Fruit fly (Drosophila melanogaster): ENCODE data around the gene Unc-76.

Unc-76 gene

dm6 chrX:2135868-2136787 lies 55.7 kb downstream of the Unc-76 start (continued):
- no peak for TF ChIP-seq CG12744 (GFP tag; optimal IDR thresholded peaks at IDR 0.05)
- no peak for TF ChIP-seq CG15011 (GFP tag; optimal IDR thresholded peaks at IDR 0.05)
- no peak for TF ChIP-seq GATAe (GFP tag; conservative IDR thresholded peaks at IDR 0.05)
- TF ChIP-seq Side (GFP tag; optimal IDR thresholded peaks at IDR 0.05), result no peak
- TF ChIP-seq CG14710 (tag; optimal IDR thresholded peaks at IDR 0.05), result no peak
- TF ChIP-seq Nf-YA (GFP tag; IDR thresholded peaks at IDR 0.05), result no peak
- no peak for TF ChIP-seq CG17829 (tag; optimal IDR thresholded peaks at IDR 0.05)
- no peak for TF ChIP-seq CG3995 (GFP tag; optimal IDR thresholded peaks at IDR 0.05)
- TF ChIP-seq ATbp (GFP tag; optimal IDR thresholded peaks at IDR 0.05), result peak; percentile 34
- no peak for TF ChIP-seq CG10543 (GFP tag; optimal IDR thresholded peaks at IDR 0.05)
- no peak for TF ChIP-seq CG6854 (GFP tag; optimal IDR thresholded peaks at IDR 0.05)
- no peak for TF ChIP-seq CG11085 (GFP tag; IDR thresholded peaks at IDR 0.05)
- TF ChIP-seq HmgZ (tag; optimal IDR thresholded peaks at IDR 0.05), result no peak
- TF ChIP-seq CG17802 (tag; optimal IDR thresholded peaks at IDR 0.05), result peak; percentile 0
- no peak for TF ChIP-seq CG13123 (GFP tag; optimal IDR thresholded peaks at IDR 0.05)
- TF ChIP-seq chinmo (GFP tag; IDR thresholded peaks at IDR 0.05; ENCODE audit: partially characterized antibody), result no peak
- TF ChIP-seq Mad (GFP tag; optimal IDR thresholded peaks at IDR 0.05), result no peak
- no peak for TF ChIP-seq CG12155 (GFP tag; optimal IDR thresholded peaks at IDR 0.05)
- no peak for TF ChIP-seq Nf-YC (tag; optimal IDR thresholded peaks at IDR 0.05)
- TF ChIP-seq BtbVII (GFP tag; optimal IDR thresholded peaks at IDR 0.05), result no peak
- TF ChIP-seq CG2678 (tag; optimal IDR thresholded peaks at IDR 0.05), result peak; percentile 61
- no peak for TF ChIP-seq knrl (GFP tag; IDR thresholded peaks at IDR 0.05; ENCODE audit: partially characterized antibody)
- TF ChIP-seq CG4360 (GFP tag; IDR thresholded peaks at IDR 0.05), result no peak
- TF ChIP-seq CG12391 (tag; optimal IDR thresholded peaks at IDR 0.05), result no peak
- TF ChIP-seq CG6689 (GFP tag; IDR thresholded peaks at IDR 0.05), result peak; percentile 37; the same call in 1 of the 2 replicates
- no peak for TF ChIP-seq gro (GFP tag; optimal IDR thresholded peaks at IDR 0.05)
- TF ChIP-seq Six4 (GFP tag; optimal IDR thresholded peaks at IDR 0.05), result no peak
- no peak for TF ChIP-seq hb (GFP tag; IDR thresholded peaks at IDR 0.05; ENCODE audit: partially characterized antibody)
- no peak; the same call in 2 of the 3 replicates for TF ChIP-seq CG34422 (GFP tag; IDR thresholded peaks at IDR 0.05)
- TF ChIP-seq CG18764 (GFP tag; optimal IDR thresholded peaks at IDR 0.05), result no peak
- TF ChIP-seq ap (GFP tag; IDR thresholded peaks at IDR 0.05), result no peak
- TF ChIP-seq Med (GFP tag), result peak; percentile 53
- no peak; the same call in 1 of the 2 replicates for TF ChIP-seq stc (GFP tag; IDR thresholded peaks at IDR 0.05)
- TF ChIP-seq odd (GFP tag; optimal IDR thresholded peaks at IDR 0.05), result no peak
- TF ChIP-seq mam (GFP tag; optimal IDR thresholded peaks at IDR 0.05), result peak; percentile 30
- TF ChIP-seq Hand (GFP tag; optimal IDR thresholded peaks at IDR 0.05), result no peak
- TF ChIP-seq Mes4 (GFP tag; optimal IDR thresholded peaks at IDR 0.05), result no peak
- TF ChIP-seq tx (GFP tag; optimal IDR thresholded peaks at IDR 0.05), result no peak
- peak; percentile 26 for TF ChIP-seq scrt (GFP tag; optimal IDR thresholded peaks at IDR 0.05)
- no peak for TF ChIP-seq dimm (GFP tag; IDR thresholded peaks at IDR 0.05)
- peak; percentile 20; the same call in 1 of the 3 replicates for TF ChIP-seq z (GFP tag; IDR thresholded peaks at IDR 0.05)
- TF ChIP-seq CG17385 (GFP tag; optimal IDR thresholded peaks at IDR 0.05), result no peak
- no peak for TF ChIP-seq fd64A (GFP tag; optimal IDR thresholded peaks at IDR 0.05)
- no peak for TF ChIP-seq CG10267 (tag; optimal IDR thresholded peaks at IDR 0.05)
- no peak for TF ChIP-seq Scr (GFP tag; IDR thresholded peaks at IDR 0.05; ENCODE audit: partially characterized antibody)
- peak; percentile 12 for TF ChIP-seq pb (GFP tag; optimal IDR thresholded peaks at IDR 0.05)
- peak; percentile 38 for TF ChIP-seq p53 (GFP tag; optimal IDR thresholded peaks at IDR 0.05)
- no peak for TF ChIP-seq MTF-1 (GFP tag; optimal IDR thresholded peaks at IDR 0.05; ENCODE audit: borderline replicate concordance)
- no peak for TF ChIP-seq Asciz (GFP tag; optimal IDR thresholded peaks at IDR 0.05)
